Worm (Caenorhabditis elegans): ENCODE data around the gene T22F3.11.

ce11 chrV:3579248-3579647, 35.1 kb downstream of the T22F3.11 start:
- TF ChIP-seq him-1 (tag; optimal IDR thresholded peaks at IDR 0.05) = no peak
- no peak for TF ChIP-seq W03F9.2 (tag; optimal IDR thresholded peaks at IDR 0.05)
